Fruit fly (Drosophila melanogaster) Kc167 (cell line): ENCODE results near the gene CG32369.

ENCODE experiments used
- Myc ChIP-seq: fragments of >200 bp; optimal IDR thresholded peaks from 2 replicates; lab custom pipeline; 2017; ENCODE audit warnings: missing external identifiers
- insv ChIP-seq: fragments of >200 bp; optimal IDR thresholded peaks from 3 replicates; lab custom pipeline; 2018; ENCODE audit warnings: missing external identifiers
- psq ChIP-seq: fragments of >200 bp; optimal IDR thresholded peaks from 2 replicates; lab custom pipeline; 2017; ENCODE audit warnings: missing external identifiers
- ttk ChIP-seq: sonication (Bioruptor generic); optimal IDR thresholded peaks from 2 replicates; lab custom pipeline; 2017; ENCODE audit warnings: missing external identifiers

DNA sequence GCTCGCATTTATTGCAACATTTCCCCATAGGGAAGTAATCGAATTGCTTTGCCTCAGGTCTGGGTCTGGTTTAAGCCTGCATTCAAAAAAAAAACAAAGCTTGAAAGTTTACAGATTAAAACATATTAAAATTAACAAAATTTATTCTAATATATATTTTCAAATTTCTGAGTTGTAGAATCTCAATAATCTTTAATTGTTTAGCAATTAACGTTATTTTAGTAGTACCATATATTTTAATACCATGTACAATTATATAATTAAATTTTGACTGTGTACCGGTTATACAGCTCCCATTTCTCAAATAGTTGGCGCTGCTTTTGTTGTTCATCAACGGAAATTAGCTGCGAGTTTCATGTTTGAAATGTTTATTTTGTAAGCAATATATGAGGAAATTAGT, 1.3 kb upstream of the CG32369 start:
- no peak for TF ChIP-seq psq
- no peak for TF ChIP-seq Myc
- no peak for TF ChIP-seq insv
- TF ChIP-seq ttk (lab: Kevin White, UChicago): no peak
